Worm (Caenorhabditis elegans) whole organism, L1 larva: ENCODE results near the gene H38K22.9.

ENCODE experiments used
- F16B12.6 ChIP-seq: fragments of 150-350 bp; optimal IDR thresholded peaks from 2 replicates; lab custom pipeline; 2014; ENCODE audit warnings: missing biosample characterization, missing genetic modification characterization
- blmp-1 ChIP-seq: fragments of 150-350 bp; optimal IDR thresholded peaks from 2 replicates; lab custom pipeline; 2014; ENCODE audit warnings: missing biosample characterization, missing genetic modification characterization
- ceh-82 ChIP-seq, 3 experiments: fragments of 150-350 bp in 1 of 3; sonication (generic microtip) in 2 of 3; optimal IDR thresholded peaks; 2 replicates each; lab custom pipeline; 2014 to 2017; ENCODE audit warnings: missing biosample characterization in 3 of 3, missing genetic modification characterization in 3 of 3
- ceh-90 ChIP-seq: sonication (generic microtip); optimal IDR thresholded peaks from 2 replicates; lab custom pipeline; 2016; ENCODE audit warnings: missing genetic modification characterization, missing compliant biosample characterization
- ces-1 ChIP-seq: fragments of 150-350 bp; optimal IDR thresholded peaks from 2 replicates; lab custom pipeline; 2014; ENCODE audit warnings: missing biosample characterization, missing genetic modification reagents, missing genetic modification characterization
- dpl-1 ChIP-seq, 3 experiments: fragments of 150-350 bp in 2 of 3; sonication (generic microtip) in 1 of 3; optimal IDR thresholded peaks; 2 replicates each; lab custom pipeline; 2014 to 2017; ENCODE audit warnings: missing biosample characterization in 3 of 3, missing genetic modification characterization in 3 of 3, missing genetic modification reagents in 3 of 3
- dsc-1 ChIP-seq: sonication (generic microtip); optimal IDR thresholded peaks from 2 replicates; lab custom pipeline; 2016; ENCODE audit warnings: mild to moderate bottlenecking, missing genetic modification characterization, missing compliant biosample characterization
- elt-3 ChIP-seq, 6 experiments: fragments of 150-350 bp in 1 of 6; sonication (generic microtip); optimal IDR thresholded peaks; 2 replicates each; lab custom pipeline; 2017 to 2018; ENCODE audit warnings: missing biosample characterization in 6 of 6, missing genetic modification characterization in 6 of 6, inconsistent platforms in 1 of 6
- ets-5 ChIP-seq: fragments of 200-800 bp; sonication (Bioruptor generic); IDR thresholded peaks from 2 replicates; pipeline ENCODE4 v1.3.6; 2022; ENCODE audit warnings: missing genetic modification characterization, missing compliant biosample characterization
- fkh-10 ChIP-seq: sonication (generic microtip); optimal IDR thresholded peaks from 2 replicates; lab custom pipeline; 2017; ENCODE audit warnings: missing biosample characterization, missing genetic modification reagents, missing genetic modification characterization
- fkh-8 ChIP-seq: sonication (generic microtip); optimal IDR thresholded peaks from 2 replicates; lab custom pipeline; 2016; ENCODE audit warnings: mild to moderate bottlenecking, missing genetic modification characterization, missing compliant biosample characterization
- hpl-2 ChIP-seq: fragments of 150-350 bp; optimal IDR thresholded peaks from 2 replicates; lab custom pipeline; 2014; ENCODE audit warnings: missing biosample characterization, missing genetic modification reagents, missing genetic modification characterization
- isw-1 ChIP-seq: fragments of 200-800 bp; sonication (Bioruptor generic); IDR thresholded peaks from 2 replicates; pipeline ENCODE4 v1.3.6; 2022; ENCODE audit warnings: missing genetic modification characterization, missing compliant biosample characterization
- lin-13 ChIP-seq: fragments of 150-350 bp; optimal IDR thresholded peaks from 2 replicates; lab custom pipeline; 2014; ENCODE audit warnings: missing biosample characterization, missing genetic modification reagents, missing genetic modification characterization
- lin-14 ChIP-seq: fragments of 200-800 bp; sonication (Bioruptor generic); optimal IDR thresholded peaks from 2 replicates; lab custom pipeline; 2018; ENCODE audit warnings: mild to moderate bottlenecking, missing genetic modification characterization, moderate library complexity, missing compliant biosample characterization
- lin-35 ChIP-seq, 2 experiments: fragments of 150-350 bp; optimal IDR thresholded peaks; 2 replicates each; lab custom pipeline; 2014; ENCODE audit warnings: missing biosample characterization in 2 of 2, missing genetic modification characterization in 2 of 2, missing genetic modification reagents in 2 of 2
- lir-3 ChIP-seq: sonication (generic microtip); optimal IDR thresholded peaks from 2 replicates; lab custom pipeline; 2016; ENCODE audit warnings: mild to moderate bottlenecking, missing genetic modification characterization, moderate library complexity, missing compliant biosample characterization; ENCODE audit not compliant: poor library complexity
- lsy-2 ChIP-seq, 2 experiments: fragments of 150-350 bp; optimal IDR thresholded peaks; 2 replicates each; lab custom pipeline; 2014; ENCODE audit warnings: missing biosample characterization in 2 of 2, missing genetic modification characterization in 2 of 2
- mdl-1 ChIP-seq, 2 experiments: fragments of 150-350 bp; optimal IDR thresholded peaks; 2 replicates each; lab custom pipeline; 2014 to 2017; ENCODE audit warnings: missing biosample characterization in 2 of 2, missing genetic modification characterization in 2 of 2, inconsistent platforms in 1 of 2
- mef-2 ChIP-seq: fragments of 150-350 bp; optimal IDR thresholded peaks from 2 replicates; lab custom pipeline; 2014; ENCODE audit warnings: missing biosample characterization, missing genetic modification characterization
- mep-1 ChIP-seq: fragments of 150-350 bp; optimal IDR thresholded peaks from 2 replicates; lab custom pipeline; 2014; ENCODE audit warnings: missing biosample characterization, missing genetic modification characterization
- nhr-11 ChIP-seq: fragments of 150-350 bp; optimal IDR thresholded peaks from 2 replicates; lab custom pipeline; 2014; ENCODE audit warnings: missing biosample characterization, missing genetic modification characterization
- nhr-19 ChIP-seq: fragments of 200-800 bp; sonication (Bioruptor generic); conservative IDR thresholded peaks from 2 replicates; pipeline ENCODE4 v1.3.6; 2022; ENCODE audit warnings: missing genetic modification characterization, missing compliant biosample characterization
- nhr-20 ChIP-seq: sonication (generic microtip); optimal IDR thresholded peaks from 2 replicates; lab custom pipeline; 2016; ENCODE audit warnings: mild to moderate bottlenecking, missing genetic modification characterization, missing compliant biosample characterization
- nhr-237 ChIP-seq: fragments of 150-350 bp; optimal IDR thresholded peaks from 2 replicates; lab custom pipeline; 2014; ENCODE audit warnings: missing biosample characterization, missing genetic modification characterization
- nhr-28 ChIP-seq: fragments of 150-350 bp; optimal IDR thresholded peaks from 2 replicates; lab custom pipeline; 2014; ENCODE audit warnings: missing biosample characterization, missing genetic modification characterization
- nhr-47 ChIP-seq: sonication (generic microtip); optimal IDR thresholded peaks from 2 replicates; lab custom pipeline; 2016; ENCODE audit warnings: mild to moderate bottlenecking, missing genetic modification characterization, moderate library complexity, missing compliant biosample characterization
- nhr-71 ChIP-seq: sonication (generic microtip); optimal IDR thresholded peaks from 2 replicates; lab custom pipeline; 2016; ENCODE audit warnings: mild to moderate bottlenecking, missing genetic modification characterization, moderate library complexity, missing compliant biosample characterization
- nhr-76 ChIP-seq: sonication (generic microtip); optimal IDR thresholded peaks from 2 replicates; lab custom pipeline; 2017; ENCODE audit warnings: missing biosample characterization, missing genetic modification characterization
- nhr-77 ChIP-seq: fragments of 150-350 bp; optimal IDR thresholded peaks from 2 replicates; lab custom pipeline; 2014; ENCODE audit warnings: missing biosample characterization, missing genetic modification characterization
- nhr-85 ChIP-seq: sonication (generic microtip); peaks from one replicate; lab custom pipeline; 2016; ENCODE audit warnings: missing genetic modification characterization, inconsistent platforms, missing compliant biosample characterization
- pag-3 ChIP-seq: sonication (generic microtip); optimal IDR thresholded peaks from 2 replicates; lab custom pipeline; 2017; ENCODE audit warnings: missing genetic modification characterization, mild to moderate bottlenecking, missing compliant biosample characterization, antibody characterized with exemption, borderline replicate concordance; ENCODE audit not compliant: insufficient read depth
- rnt-1 ChIP-seq: sonication (generic microtip); optimal IDR thresholded peaks from 2 replicates; lab custom pipeline; 2016; ENCODE audit warnings: mild to moderate bottlenecking, missing genetic modification characterization, moderate library complexity, missing compliant biosample characterization
- skn-1 ChIP-seq: fragments of 150-350 bp; optimal IDR thresholded peaks from 2 replicates; lab custom pipeline; 2014; ENCODE audit warnings: missing biosample characterization, missing genetic modification characterization
- snpc-4 ChIP-seq: fragments of 150-350 bp; optimal IDR thresholded peaks from 2 replicates; lab custom pipeline; 2014; ENCODE audit warnings: missing biosample characterization, missing genetic modification characterization
- snu-23 ChIP-seq: sonication (generic microtip); optimal IDR thresholded peaks from 2 replicates; lab custom pipeline; 2016; ENCODE audit warnings: missing genetic modification characterization, missing compliant biosample characterization
- sptf-1 ChIP-seq: fragments of 150-350 bp; optimal IDR thresholded peaks from 2 replicates; lab custom pipeline; 2014; ENCODE audit warnings: missing biosample characterization, missing genetic modification characterization
- sup-37 ChIP-seq: fragments of 200-800 bp; sonication (Bioruptor generic); optimal IDR thresholded peaks from 2 replicates; lab custom pipeline; 2018; ENCODE audit warnings: mild to moderate bottlenecking, missing genetic modification characterization, missing compliant biosample characterization
- tbx-2 ChIP-seq: sonication (generic microtip); optimal IDR thresholded peaks from 2 replicates; lab custom pipeline; 2016; ENCODE audit warnings: missing genetic modification characterization, missing compliant biosample characterization
- unc-62 ChIP-seq: fragments of 150-350 bp; optimal IDR thresholded peaks from 2 replicates; lab custom pipeline; 2014; ENCODE audit warnings: missing biosample characterization, missing genetic modification reagents, missing genetic modification characterization
- unc-98 ChIP-seq: fragments of 200-800 bp; sonication (Bioruptor generic); IDR thresholded peaks from 2 replicates; pipeline ENCODE4 v1.3.6; 2022; ENCODE audit warnings: missing genetic modification characterization, missing compliant biosample characterization
- vab-15 ChIP-seq: sonication (generic microtip); optimal IDR thresholded peaks from 2 replicates; lab custom pipeline; 2017; ENCODE audit warnings: missing genotype, mild to moderate bottlenecking, missing genetic modification characterization, missing compliant biosample characterization
- xbp-1 ChIP-seq: sonication (generic microtip); optimal IDR thresholded peaks from 2 replicates; lab custom pipeline; 2016; ENCODE audit warnings: missing genetic modification characterization, missing compliant biosample characterization
- zag-1 ChIP-seq: fragments of 150-350 bp; optimal IDR thresholded peaks from 2 replicates; lab custom pipeline; 2014; ENCODE audit warnings: missing biosample characterization, missing genetic modification characterization

Gene H38K22.9

ce11 chrIII:4323120-4323519, 839 bp upstream of the H38K22.9 start (continued):
- TF ChIP-seq rnt-1 (tag; lab: Kevin White, UChicago): peak; percentile 60
- TF ChIP-seq tbx-2 (tag; lab: Kevin White, UChicago): peak; percentile 55
- peak; percentile 8 for TF ChIP-seq snpc-4
- no peak for TF ChIP-seq lin-13 (GFP tag; lab: Kevin White, UChicago)
- TF ChIP-seq dpl-1 (GFP tag; optimal IDR thresholded peaks at IDR 0.05; lab: Kevin White, UChicago): peak in 2 of 3 experiments; percentile 5 to 37
- TF ChIP-seq nhr-76: no peak
- no peak for TF ChIP-seq mef-2
- no peak for TF ChIP-seq hpl-2 (GFP tag; lab: Kevin White, UChicago)
- TF ChIP-seq F16B12.6 (tag; lab: Kevin White, UChicago): peak; percentile 2
- TF ChIP-seq vab-15 (tag; lab: Kevin White, UChicago): no peak
- TF ChIP-seq snu-23: peak; percentile 31
- TF ChIP-seq unc-62 (GFP tag; lab: Kevin White, UChicago): no peak
- TF ChIP-seq nhr-71 (tag; lab: Kevin White, UChicago): peak; percentile 63
- no peak for TF ChIP-seq sptf-1
- no peak for TF ChIP-seq mdl-1 (tag; optimal IDR thresholded peaks at IDR 0.05; lab: Kevin White, UChicago)
- TF ChIP-seq dsc-1 (tag; lab: Kevin White, UChicago): peak; percentile 61
- peak; percentile 11 for TF ChIP-seq xbp-1 (tag; lab: Kevin White, UChicago)
- peak; percentile 93 for TF ChIP-seq lin-14 (GFP tag; lab: Kevin White, UChicago)
- peak in 1 of 2 experiments; percentile 37 for TF ChIP-seq lin-35 (GFP tag; optimal IDR thresholded peaks at IDR 0.05; lab: Kevin White, UChicago)
- 0 out of 2 replicates have a peak, but pooled peaks have one; percentile 10 for TF ChIP-seq nhr-19 (GFP tag; lab: Robert Waterston, UW)
- TF ChIP-seq isw-1 (GFP tag; lab: Robert Waterston, UW): no peak
- peak; percentile 13 for TF ChIP-seq nhr-20
- peak; percentile 11 to 40 (median 37) for TF ChIP-seq ceh-82 (tag; optimal IDR thresholded peaks at IDR 0.05; lab: Kevin White, UChicago)
- TF ChIP-seq unc-98 (GFP tag; lab: Robert Waterston, UW): no peak
- peak; percentile 34 for TF ChIP-seq nhr-47
- no peak for TF ChIP-seq sup-37
- no peak for TF ChIP-seq ceh-90 (tag; lab: Kevin White, UChicago)
- no peak for TF ChIP-seq fkh-10 (GFP tag; lab: Kevin White, UChicago)
- peak; percentile 13 for TF ChIP-seq skn-1 (tag; lab: Kevin White, UChicago)

ce11 chrIII:4328208-4328987, 4.4 kb downstream of the H38K22.9 start:
- peak in 5 of 6 experiments; percentile 56 to 89 (median 65) for TF ChIP-seq elt-3 (tag; optimal IDR thresholded peaks at IDR 0.05; lab: Kevin White, UChicago)
- peak; percentile 50 for TF ChIP-seq lin-14 (GFP tag; lab: Kevin White, UChicago)
- TF ChIP-seq nhr-237 (tag; lab: Kevin White, UChicago): no peak
- peak; percentile 4 for TF ChIP-seq nhr-20
- TF ChIP-seq snu-23: peak; percentile 41
- TF ChIP-seq fkh-8 (tag; lab: Kevin White, UChicago): no peak
- peak; percentile 75 for TF ChIP-seq blmp-1 (tag; lab: Kevin White, UChicago)
- peak; percentile 25 for TF ChIP-seq nhr-85
- TF ChIP-seq dpl-1 (GFP tag; optimal IDR thresholded peaks at IDR 0.05; lab: Kevin White, UChicago): no peak

DNA sequence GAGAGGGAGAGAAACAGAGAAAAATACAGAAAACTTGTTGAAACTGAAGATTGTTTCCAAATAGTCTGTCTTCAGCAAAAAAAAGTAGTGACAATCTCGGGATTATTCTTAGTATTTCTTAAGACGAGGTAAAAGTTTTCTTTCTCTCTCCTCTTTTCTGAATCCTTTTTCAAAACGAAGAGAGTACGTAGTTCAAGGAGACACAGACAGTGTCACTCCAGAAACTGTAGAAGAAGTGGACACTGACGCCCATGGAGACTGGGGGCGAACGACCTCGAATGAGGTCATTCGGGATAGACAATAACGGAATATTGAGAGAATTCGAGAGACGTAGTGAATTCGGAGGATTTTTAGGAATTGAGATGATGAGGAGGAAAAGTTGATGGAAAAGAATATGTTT, 7.0 kb downstream of the H38K22.9 start, which contains the start of gene gly-6:
Gene gly-6, minus strand, starts transcription at position 245 of the 400 bp plus-strand sequence.
- no peak for TF ChIP-seq lir-3
- peak; percentile 16 for TF ChIP-seq rnt-1 (tag; lab: Kevin White, UChicago)
- no peak for TF ChIP-seq zag-1 (tag; lab: Kevin White, UChicago)
- peak; percentile 82 for TF ChIP-seq nhr-85
- no peak for TF ChIP-seq ces-1
- peak in 1 of 6 experiments; percentile 26 for TF ChIP-seq elt-3 (tag; optimal IDR thresholded peaks at IDR 0.05; lab: Kevin White, UChicago)
- TF ChIP-seq blmp-1 (tag; lab: Kevin White, UChicago): peak; percentile 90
- TF ChIP-seq nhr-77 (tag; lab: Kevin White, UChicago): no peak
- TF ChIP-seq pag-3 (tag; lab: Kevin White, UChicago): no peak
- no peak for TF ChIP-seq sup-37
- peak; percentile 6 for TF ChIP-seq nhr-71 (tag; lab: Kevin White, UChicago)
- no peak for TF ChIP-seq ets-5 (GFP tag; lab: Robert Waterston, UW)
- no peak for TF ChIP-seq sptf-1
- no peak for TF ChIP-seq nhr-28 (tag; lab: Kevin White, UChicago)
- no peak for TF ChIP-seq isw-1 (GFP tag; lab: Robert Waterston, UW)
- peak in 1 of 2 experiments; percentile 4 for TF ChIP-seq lin-35 (GFP tag; optimal IDR thresholded peaks at IDR 0.05; lab: Kevin White, UChicago)
- TF ChIP-seq lin-14 (GFP tag; lab: Kevin White, UChicago): peak; percentile 63
- TF ChIP-seq lsy-2 (tag; optimal IDR thresholded peaks at IDR 0.05; lab: Kevin White, UChicago): peak in 1 of 2 experiments; percentile 24
- TF ChIP-seq snu-23: peak; percentile 27
- no peak for TF ChIP-seq nhr-11 (tag; lab: Kevin White, UChicago)
- TF ChIP-seq mep-1: peak; percentile 66
